Worm (Caenorhabditis elegans): Measurements from ENCODE around the gene K07H8.9.

The K07H8.9 gene

ce11 chrIV:8266024-8266949 lies 20.0 kb downstream of the K07H8.9 start (continued):
- TF ChIP-seq R02D3.7 (tag; optimal IDR thresholded peaks at IDR 0.05) (no peak), spr-3 (GFP tag; optimal IDR thresholded peaks at IDR 0.05) (no peak), rbr-2 (tag; optimal IDR thresholded peaks at IDR 0.05) (no peak), jun-1 (tag; optimal IDR thresholded peaks at IDR 0.05) (no peak), snpc-4 (tag; optimal IDR thresholded peaks at IDR 0.05) (no peak), nhr-42 (GFP tag; IDR thresholded peaks at IDR 0.05) (no peak), sdz-12 (GFP tag; optimal IDR thresholded peaks at IDR 0.05) (no peak), vab-7 (GFP tag; IDR thresholded peaks at IDR 0.05) (no peak), dmd-9 (GFP tag; IDR thresholded peaks at IDR 0.05) (no peak), Y105C5A.15 (GFP tag; IDR thresholded peaks at IDR 0.05) (no peak), zfp-3 (GFP tag; conservative IDR thresholded peaks at IDR 0.05) (peak; percentile 93), nhr-10 (tag; optimal IDR thresholded peaks at IDR 0.05) (no peak), T26A8.4 (GFP tag; IDR thresholded peaks at IDR 0.05) (no peak), lin-15B (tag; optimal IDR thresholded peaks at IDR 0.05) (no peak), mdl-1 (tag; optimal IDR thresholded peaks at IDR 0.05) (no peak), D1046.2 (GFP tag; IDR thresholded peaks at IDR 0.05) (no peak), zfp-2 (tag; optimal IDR thresholded peaks at IDR 0.05) (no peak), lin-39 (tag; optimal IDR thresholded peaks at IDR 0.05) (no peak), mxl-2 (GFP tag; conservative IDR thresholded peaks at IDR 0.05) (0 out of 2 replicates have a peak, but pooled peaks have one; percentile 12), F26F4.8 (GFP tag; conservative IDR thresholded peaks at IDR 0.05) (no peak), fkh-10 (GFP tag; optimal IDR thresholded peaks at IDR 0.05) (no peak), Y5F2A.4 (GFP tag; optimal IDR thresholded peaks at IDR 0.05) (peak; percentile 12), daf-19 (GFP tag; conservative IDR thresholded peaks at IDR 0.05) (no peak), tra-1 (GFP tag; IDR thresholded peaks at IDR 0.05) (0 out of 2 replicates have a peak, but pooled peaks have one; percentile 19), ztf-11 (tag; optimal IDR thresholded peaks at IDR 0.05) (no peak), tag-97 (GFP tag; IDR thresholded peaks at IDR 0.05) (no peak), Y75B8A.6 (GFP tag; IDR thresholded peaks at IDR 0.05) (peak; percentile 15; the same call in 1 of the 2 replicates), zag-1 (tag; optimal IDR thresholded peaks at IDR 0.05) (no peak), ceh-82 (tag; optimal IDR thresholded peaks at IDR 0.05) (no peak), daf-8 (GFP tag; IDR thresholded peaks at IDR 0.05) (no peak), madf-5 (GFP tag; IDR thresholded peaks at IDR 0.05) (no peak)

ce11 chrIV:8262671-8263070 lies 23.6 kb downstream of the K07H8.9 start:
- no peak for TF ChIP-seq unc-130 (GFP tag; optimal IDR thresholded peaks at IDR 0.05)
- no peak for TF ChIP-seq lin-29 (GFP tag; IDR thresholded peaks at IDR 0.05)
- peak; percentile 45 for TF ChIP-seq aha-1 (tag)
- no peak for TF ChIP-seq hlh-11 (tag; optimal IDR thresholded peaks at IDR 0.05)
- TF ChIP-seq lin-38 (GFP tag; IDR thresholded peaks at IDR 0.05): peak; percentile 3; the same call in 1 of the 2 replicates
- TF ChIP-seq fkh-10 (GFP tag; optimal IDR thresholded peaks at IDR 0.05): no peak
- TF ChIP-seq mdt-29 (GFP tag; IDR thresholded peaks at IDR 0.05): 0 out of 2 replicates have a peak, but pooled peaks have one; percentile 19

ce11 chrIV:8260848-8261638 lies 25.2 kb downstream of the K07H8.9 start, which contains the start of gene vit-6:
TSS of gene vit-6 (plus strand) at chrIV:8261157.
- TF ChIP-seq pha-4 (GFP tag; IDR thresholded peaks at IDR 0.05) (0 out of 2 replicates have a peak, but pooled peaks have one; percentile 41), pha-4 (tag; optimal IDR thresholded peaks at IDR 0.05) (no peak), set-16 (GFP tag; IDR thresholded peaks at IDR 0.05) (peak; percentile 69), rbr-2 (tag; optimal IDR thresholded peaks at IDR 0.05) (no peak), mdt-29 (GFP tag; IDR thresholded peaks at IDR 0.05) (peak; percentile 34; the same call in 1 of the 2 replicates), fos-1 (tag; optimal IDR thresholded peaks at IDR 0.05) (no peak), tra-1 (GFP tag; IDR thresholded peaks at IDR 0.05) (peak; percentile 62; the same call in 1 of the 2 replicates), egl-43 (GFP tag; IDR thresholded peaks at IDR 0.05) (peak; percentile 59; the same call in 1 of the 2 replicates), ama-1 (optimal IDR thresholded peaks at IDR 0.05) (peak; percentile 36), D1046.2 (GFP tag; IDR thresholded peaks at IDR 0.05) (no peak; the same call in 1 of the 2 replicates), F37D6.2 (tag; optimal IDR thresholded peaks at IDR 0.05) (no peak), nhr-28 (tag; optimal IDR thresholded peaks at IDR 0.05) (no peak), lin-38 (GFP tag; IDR thresholded peaks at IDR 0.05) (peak; percentile 47), T26A8.4 (GFP tag; IDR thresholded peaks at IDR 0.05) (no peak), nhr-48 (tag; optimal IDR thresholded peaks at IDR 0.05) (peak; percentile 69), daf-8 (GFP tag; IDR thresholded peaks at IDR 0.05) (0 out of 2 replicates have a peak, but pooled peaks have one; percentile 70), mxl-2 (GFP tag; conservative IDR thresholded peaks at IDR 0.05) (0 out of 2 replicates have a peak, but pooled peaks have one; percentile 17), Y75B8A.6 (GFP tag; IDR thresholded peaks at IDR 0.05) (0 out of 2 replicates have a peak, but pooled peaks have one; percentile 66)
